Worm (Caenorhabditis elegans) whole organism, L1 larva: ENCODE data around the gene F45E1.5.
A peak's percentile ranks its signal among the peaks of the same experiment; 100 is the strongest.

Source experiments
- C34B4.2 ChIP-seq: sonication (generic microtip); optimal IDR thresholded peaks from 2 replicates; lab custom pipeline; 2017; ENCODE audit warnings: mild to moderate bottlenecking, missing genetic modification characterization, missing compliant biosample characterization
- ama-1 ChIP-seq: fragments of 150-350 bp; optimal IDR thresholded peaks from 2 replicates; lab custom pipeline; 2014
- fos-1 ChIP-seq: fragments of 150-350 bp; optimal IDR thresholded peaks from 2 replicates; lab custom pipeline; 2014; ENCODE audit warnings: missing biosample characterization, missing genetic modification characterization
- hpl-2 ChIP-seq: fragments of 150-350 bp; optimal IDR thresholded peaks from 2 replicates; lab custom pipeline; 2014; ENCODE audit warnings: missing biosample characterization, missing genetic modification reagents, missing genetic modification characterization
- lin-39 ChIP-seq: fragments of 150-350 bp; optimal IDR thresholded peaks from 2 replicates; lab custom pipeline; 2014; ENCODE audit warnings: missing biosample characterization, missing genetic modification reagents, missing genetic modification characterization
- mep-1 ChIP-seq: fragments of 150-350 bp; optimal IDR thresholded peaks from 2 replicates; lab custom pipeline; 2014; ENCODE audit warnings: missing biosample characterization, missing genetic modification characterization
- nhr-237 ChIP-seq: fragments of 150-350 bp; optimal IDR thresholded peaks from 2 replicates; lab custom pipeline; 2014; ENCODE audit warnings: missing biosample characterization, missing genetic modification characterization
- nhr-77 ChIP-seq: fragments of 150-350 bp; optimal IDR thresholded peaks from 2 replicates; lab custom pipeline; 2014; ENCODE audit warnings: missing biosample characterization, missing genetic modification characterization
- unc-62 ChIP-seq: fragments of 150-350 bp; optimal IDR thresholded peaks from 2 replicates; lab custom pipeline; 2014; ENCODE audit warnings: missing biosample characterization, missing genetic modification reagents, missing genetic modification characterization
- ztf-11 ChIP-seq, 2 experiments: sonication (generic microtip); optimal IDR thresholded peaks; 2 replicates each; lab custom pipeline; 2016 to 2017; ENCODE audit warnings: missing genetic modification characterization in 2 of 2, missing biosample characterization in 1 of 2, missing compliant biosample characterization in 1 of 2

DNA sequence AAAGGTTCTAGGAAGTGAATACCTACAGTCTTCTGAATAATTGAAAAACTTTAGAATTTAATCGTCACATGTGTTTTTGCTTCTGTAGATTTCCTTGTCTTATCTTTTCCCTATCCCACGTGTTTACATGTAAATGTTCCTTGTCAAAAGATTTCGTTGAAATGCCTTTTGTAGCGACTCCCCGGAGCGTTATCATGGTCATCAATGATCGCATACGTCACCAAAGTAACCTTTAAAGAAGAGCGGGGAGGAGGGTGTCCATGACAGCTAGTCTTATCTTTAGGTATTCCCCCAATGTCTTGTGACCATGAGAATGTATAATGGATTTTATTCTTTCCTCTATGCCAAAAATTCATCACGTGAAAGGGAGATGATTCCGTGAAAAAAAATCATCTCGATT, 10.4 kb downstream of the F45E1.5 start:
- TF ChIP-seq ama-1 (lab: Kevin White, UChicago) (no peak), ztf-11 (tag; optimal IDR thresholded peaks at IDR 0.05; lab: Kevin White, UChicago) (no peak), lin-39 (no peak), hpl-2 (no peak), nhr-77 (tag; lab: Kevin White, UChicago) (no peak), C34B4.2 (no peak), fos-1 (tag; lab: Kevin White, UChicago) (no peak), mep-1 (tag; lab: Kevin White, UChicago) (peak; percentile 63), nhr-237 (tag; lab: Kevin White, UChicago) (no peak), unc-62 (GFP tag; lab: Kevin White, UChicago) (no peak)
